Fruit fly (Drosophila melanogaster) whole organism, embryonic: ENCODE results near the gene CG33307.

Experiments
- B-H2 ChIP-seq: fragments of 200-800 bp; sonication (Bioruptor generic); optimal IDR thresholded peaks from 2 replicates; lab custom pipeline; 2018; ENCODE audit warnings: missing biosample characterization, mild to moderate bottlenecking, missing genetic modification characterization
- CG14710 ChIP-seq: fragments of 200-800 bp; sonication (Bioruptor generic); optimal IDR thresholded peaks from 3 replicates; lab custom pipeline; 2019; ENCODE audit warnings: missing biosample characterization, mild to moderate bottlenecking, missing genetic modification characterization, moderate library complexity
- CG17359 ChIP-seq: fragments of 200-800 bp; sonication (Bioruptor generic); optimal IDR thresholded peaks from 3 replicates; lab custom pipeline; 2018; ENCODE audit warnings: missing biosample characterization, mild to moderate bottlenecking, missing genetic modification characterization, moderate library complexity
- Mrtf ChIP-seq: fragments of 200-800 bp; sonication (Bioruptor generic); IDR thresholded peaks from 3 replicates; pipeline ENCODE4 v1.3.6; 2022; ENCODE audit warnings: missing biosample characterization, missing genetic modification characterization
- Myb ChIP-seq: fragments of 200-800 bp; sonication (Bioruptor generic); optimal IDR thresholded peaks from 2 replicates; lab custom pipeline; 2016; ENCODE audit warnings: missing biosample characterization, missing genetic modification characterization

The CG33307 gene

DNA sequence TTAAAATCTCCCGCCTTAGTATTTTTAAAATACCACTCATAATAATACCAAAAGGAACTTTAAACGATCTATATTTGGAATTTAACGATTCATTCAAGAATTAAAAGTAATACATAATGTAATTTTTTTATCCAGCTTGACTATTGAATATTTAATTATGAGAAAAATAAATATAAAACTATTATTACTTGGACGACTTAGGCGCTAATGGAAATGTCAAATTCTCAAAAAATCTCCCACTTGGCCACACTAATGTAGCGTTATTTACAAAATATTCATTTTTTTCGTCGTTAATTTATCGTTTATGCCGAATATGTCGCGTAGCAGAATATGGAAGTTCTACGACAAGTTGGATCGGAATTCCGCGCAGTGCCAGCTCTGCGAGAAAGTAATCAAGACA, 50.6 kb downstream of the CG33307 start, which contains the start of gene CG16863 (continued):
- peak; percentile 49 for TF ChIP-seq CG17359
- TF ChIP-seq CG14710 (tag; lab: Kevin White, UChicago) = peak; percentile 33
- peak; percentile 56 for TF ChIP-seq Myb (GFP tag; lab: Kevin White, UChicago)
- TF ChIP-seq Mrtf = no peak
- no peak for TF ChIP-seq B-H2
